Fruit fly (Drosophila melanogaster) whole organism, embryonic: ENCODE measurements around the gene orion.
A peak's percentile ranks its signal among the peaks of the same experiment; 100 is the strongest.

Experiments used
- Atf-2 ChIP-seq: fragments of 200-800 bp; sonication (Bioruptor generic); optimal IDR thresholded peaks from 2 replicates; lab custom pipeline; 2016; ENCODE audit warnings: missing biosample characterization, missing genetic modification characterization
- CG10979 ChIP-seq: fragments of 200-800 bp; sonication (Bioruptor generic); optimal IDR thresholded peaks from 2 replicates; lab custom pipeline; 2018; ENCODE audit warnings: missing biosample characterization, mild to moderate bottlenecking, missing genetic modification characterization, moderate library complexity
- CG13894 ChIP-seq: fragments of 200-800 bp; sonication (Bioruptor generic); optimal IDR thresholded peaks from 3 replicates; lab custom pipeline; 2018; ENCODE audit warnings: missing biosample characterization, mild to moderate bottlenecking, missing genetic modification characterization, moderate library complexity
- CG14667 ChIP-seq: fragments of 200-800 bp; sonication (Bioruptor generic); IDR thresholded peaks from 2 replicates; pipeline ENCODE4 v1.3.6; 2022; ENCODE audit warnings: missing biosample characterization, missing genetic modification characterization
- CG14965 ChIP-seq: fragments of 200-800 bp; sonication (Bioruptor generic); optimal IDR thresholded peaks from 2 replicates; lab custom pipeline; 2016; ENCODE audit warnings: missing biosample characterization, missing genetic modification characterization, borderline replicate concordance
- CG1647 ChIP-seq: fragments of 200-800 bp; sonication (Bioruptor generic); optimal IDR thresholded peaks from 3 replicates; lab custom pipeline; 2016; ENCODE audit warnings: missing biosample characterization, missing genetic modification characterization
- CG17829 ChIP-seq: fragments of 200-800 bp; optimal IDR thresholded peaks from 2 replicates; lab custom pipeline; 2019; ENCODE audit warnings: missing biosample characterization, mild to moderate bottlenecking, missing genetic modification characterization, moderate library complexity
- CG1792 ChIP-seq: fragments of 200-800 bp; sonication (Bioruptor generic); optimal IDR thresholded peaks from 2 replicates; lab custom pipeline; 2016; ENCODE audit warnings: missing biosample characterization, missing genetic modification characterization
- CG3995 ChIP-seq: fragments of 200-800 bp; sonication (Bioruptor generic); optimal IDR thresholded peaks from 3 replicates; lab custom pipeline; 2016; ENCODE audit warnings: missing biosample characterization, missing genetic modification characterization
- CG4424 ChIP-seq: fragments of 200-800 bp; sonication (Bioruptor generic); optimal IDR thresholded peaks from 3 replicates; lab custom pipeline; 2016; ENCODE audit warnings: missing biosample characterization, missing genetic modification characterization
- CG4854 ChIP-seq: fragments of 200-800 bp; sonication (Bioruptor generic); optimal IDR thresholded peaks from 2 replicates; lab custom pipeline; 2016; ENCODE audit warnings: missing biosample characterization, missing genetic modification characterization, inconsistent platforms
- CG5180 ChIP-seq: fragments of 200-800 bp; sonication (Bioruptor generic); optimal IDR thresholded peaks from 3 replicates; lab custom pipeline; 2017; ENCODE audit warnings: missing biosample characterization, missing genetic modification characterization, mild to moderate bottlenecking, moderate library complexity, missing genetic modification reagents
- CG6854 ChIP-seq: fragments of 200-800 bp; sonication (Bioruptor generic); optimal IDR thresholded peaks from 3 replicates; lab custom pipeline; 2017; ENCODE audit warnings: missing biosample characterization, mild to moderate bottlenecking, missing genetic modification characterization
- CG7963 ChIP-seq: fragments of 200-800 bp; sonication (Bioruptor generic); IDR thresholded peaks from 3 replicates; pipeline ENCODE4 v1.3.6; 2022; ENCODE audit warnings: missing biosample characterization, missing genetic modification characterization; ENCODE audit not compliant: partially characterized antibody
- CG8388 ChIP-seq: fragments of 200-800 bp; sonication (Bioruptor generic); optimal IDR thresholded peaks from 2 replicates; lab custom pipeline; 2019; ENCODE audit warnings: missing biosample characterization, mild to moderate bottlenecking, missing genetic modification characterization, moderate library complexity
- CG8924 ChIP-seq: fragments of 200-800 bp; optimal IDR thresholded peaks from 3 replicates; lab custom pipeline; 2019; ENCODE audit warnings: missing biosample characterization, mild to moderate bottlenecking, missing genetic modification characterization, moderate library complexity
- CG9932 ChIP-seq: fragments of 200-800 bp; sonication (Bioruptor generic); IDR thresholded peaks from 2 replicates; pipeline ENCODE4 v1.3.6; 2022; ENCODE audit warnings: missing biosample characterization, missing genetic modification characterization
- Chrac-16 ChIP-seq: fragments of 200-800 bp; sonication (Bioruptor generic); optimal IDR thresholded peaks from 3 replicates; lab custom pipeline; 2016; ENCODE audit warnings: missing biosample characterization, missing genetic modification characterization
- CrebB ChIP-seq: fragments of 200-800 bp; sonication (Bioruptor generic); optimal IDR thresholded peaks from 3 replicates; lab custom pipeline; 2018; ENCODE audit warnings: missing biosample characterization, mild to moderate bottlenecking, missing genetic modification characterization
- Dbx ChIP-seq: fragments of 200-800 bp; sonication (Bioruptor generic); IDR thresholded peaks from 3 replicates; pipeline ENCODE4 v1.3.6; 2022; ENCODE audit warnings: missing biosample characterization, missing genetic modification characterization
- Fer3 ChIP-seq: fragments of 200-800 bp; sonication (Bioruptor generic); optimal IDR thresholded peaks from 2 replicates; lab custom pipeline; 2018; ENCODE audit warnings: missing biosample characterization, mild to moderate bottlenecking, missing genetic modification characterization, moderate library complexity
- Gug ChIP-seq: fragments of 200-800 bp; sonication (Bioruptor generic); IDR thresholded peaks from 4 replicates; pipeline ENCODE4 v1.3.6; 2022; ENCODE audit warnings: missing biosample characterization, missing genetic modification characterization
- MESR4 ChIP-seq: fragments of 200-800 bp; sonication (Bioruptor generic); optimal IDR thresholded peaks from 2 replicates; lab custom pipeline; 2018; ENCODE audit warnings: missing biosample characterization, mild to moderate bottlenecking, missing genetic modification characterization, moderate library complexity
- NC2α ChIP-seq: fragments of 200-800 bp; sonication (Bioruptor generic); optimal IDR thresholded peaks from 2 replicates; lab custom pipeline; 2016; ENCODE audit warnings: missing biosample characterization, missing genetic modification characterization
- NK7.1 ChIP-seq: fragments of 200-800 bp; sonication (Bioruptor generic); optimal IDR thresholded peaks from 3 replicates; lab custom pipeline; 2016; ENCODE audit warnings: missing biosample characterization, missing genetic modification characterization
- NfI ChIP-seq: fragments of 200-800 bp; sonication (Bioruptor generic); optimal IDR thresholded peaks from 3 replicates; lab custom pipeline; 2018; ENCODE audit warnings: missing biosample characterization, mild to moderate bottlenecking, missing genetic modification characterization, moderate library complexity
- Ptx1 ChIP-seq: fragments of 200-800 bp; sonication (Bioruptor generic); IDR thresholded peaks from 2 replicates; pipeline ENCODE4 v1.3.6; 2022; ENCODE audit warnings: missing biosample characterization, missing genetic modification characterization
- Trl ChIP-seq, 3 experiments: fragments of >200 bp in 2 of 3; fragments of 200-800 bp in 1 of 3; sonication (Bioruptor generic) in 1 of 3; optimal IDR thresholded peaks; 2 replicates in 1 of 3; 3 replicates in 2 of 3; lab custom pipeline; 2016 to 2017; ENCODE audit warnings: missing biosample characterization in 1 of 3, missing genetic modification characterization in 1 of 3
- Vsx1 ChIP-seq: fragments of 200-800 bp; sonication (Bioruptor generic); optimal IDR thresholded peaks from 2 replicates; lab custom pipeline; 2017; ENCODE audit warnings: missing biosample characterization, mild to moderate bottlenecking, missing genetic modification characterization, missing genetic modification reagents
- abd-A ChIP-seq: fragments of 200-800 bp; sonication (Bioruptor generic); optimal IDR thresholded peaks from 3 replicates; lab custom pipeline; 2019; ENCODE audit warnings: missing biosample characterization, mild to moderate bottlenecking, missing genetic modification characterization, moderate library complexity
- aop ChIP-seq: fragments of 200-800 bp; sonication (Bioruptor generic); IDR thresholded peaks from 2 replicates; pipeline ENCODE4 v1.3.6; 2022; ENCODE audit warnings: missing biosample characterization, missing genetic modification characterization
- bbx ChIP-seq: fragments of 200-800 bp; sonication (Bioruptor generic); IDR thresholded peaks from 2 replicates; pipeline ENCODE4 v1.3.6; 2022; ENCODE audit warnings: missing biosample characterization, missing genetic modification characterization; ENCODE audit not compliant: partially characterized antibody
- br ChIP-seq: fragments of >200 bp; optimal IDR thresholded peaks from 2 replicates; lab custom pipeline; 2017
- cato ChIP-seq: fragments of 200-800 bp; sonication (Bioruptor generic); optimal IDR thresholded peaks from 2 replicates; lab custom pipeline; 2016; ENCODE audit warnings: missing biosample characterization, missing genetic modification characterization, borderline replicate concordance
- danr ChIP-seq: fragments of 200-800 bp; sonication (Bioruptor generic); IDR thresholded peaks from 2 replicates; pipeline ENCODE4 v1.3.6; 2022; ENCODE audit warnings: missing biosample characterization, missing genetic modification characterization
- disco-r ChIP-seq: fragments of 200-800 bp; sonication (Bioruptor generic); optimal IDR thresholded peaks from 2 replicates; lab custom pipeline; 2016; ENCODE audit warnings: missing biosample characterization, missing genetic modification characterization
- dm ChIP-seq: fragments of 200-800 bp; sonication (Bioruptor generic); optimal IDR thresholded peaks from 3 replicates; lab custom pipeline; 2016; ENCODE audit warnings: missing biosample characterization, missing genetic modification characterization
- fd3F ChIP-seq: fragments of 200-800 bp; sonication (Bioruptor generic); optimal IDR thresholded peaks from 2 replicates; lab custom pipeline; 2018; ENCODE audit warnings: missing biosample characterization, mild to moderate bottlenecking, missing genetic modification characterization, moderate library complexity
- ftz-f1 ChIP-seq: fragments of 200-800 bp; sonication (Bioruptor generic); optimal IDR thresholded peaks from 2 replicates; lab custom pipeline; 2016; ENCODE audit warnings: missing biosample characterization, missing genetic modification characterization
- grn ChIP-seq: fragments of 200-800 bp; sonication (Bioruptor generic); optimal IDR thresholded peaks from 3 replicates; lab custom pipeline; 2017; ENCODE audit warnings: missing biosample characterization, missing genetic modification characterization
- her ChIP-seq: fragments of 200-800 bp; sonication (Bioruptor generic); optimal IDR thresholded peaks from 2 replicates; lab custom pipeline; 2016; ENCODE audit warnings: missing biosample characterization, missing genetic modification characterization
- jing ChIP-seq: fragments of 200-800 bp; sonication (Bioruptor generic); optimal IDR thresholded peaks from 2 replicates; lab custom pipeline; 2018; ENCODE audit warnings: missing biosample characterization, mild to moderate bottlenecking, missing genetic modification characterization
- peb ChIP-seq: fragments of 200-800 bp; sonication (Bioruptor generic); IDR thresholded peaks from 2 replicates; pipeline ENCODE4 v1.3.6; 2022; ENCODE audit warnings: missing biosample characterization, missing genetic modification characterization
- seq ChIP-seq: fragments of 200-800 bp; sonication (Bioruptor generic); IDR thresholded peaks from 2 replicates; pipeline ENCODE4 v1.3.6; 2022; ENCODE audit warnings: missing biosample characterization, missing genetic modification characterization
- tgo ChIP-seq: fragments of 200-800 bp; sonication (Bioruptor generic); IDR thresholded peaks from 3 replicates; pipeline ENCODE4 v1.3.6; 2022; ENCODE audit warnings: missing biosample characterization, missing genetic modification characterization
- tio ChIP-seq: fragments of 200-800 bp; sonication (Bioruptor generic); optimal IDR thresholded peaks from 2 replicates; lab custom pipeline; 2017; ENCODE audit warnings: missing biosample characterization, missing genetic modification characterization, inconsistent platforms
- toy ChIP-seq: fragments of 200-800 bp; sonication (Bioruptor generic); IDR thresholded peaks from 2 replicates; pipeline ENCODE4 v1.3.6; 2022; ENCODE audit warnings: missing biosample characterization, missing genetic modification characterization
- vnd ChIP-seq: fragments of 200-800 bp; sonication (Bioruptor generic); IDR thresholded peaks from 3 replicates; pipeline ENCODE4 v1.3.6; 2022; ENCODE audit warnings: missing biosample characterization, missing genetic modification characterization; ENCODE audit not compliant: partially characterized antibody
- wek ChIP-seq: fragments of 200-800 bp; sonication (Bioruptor generic); optimal IDR thresholded peaks from 3 replicates; lab custom pipeline; 2018; ENCODE audit warnings: missing biosample characterization, mild to moderate bottlenecking, missing genetic modification characterization, moderate library complexity

The orion gene

DNA sequence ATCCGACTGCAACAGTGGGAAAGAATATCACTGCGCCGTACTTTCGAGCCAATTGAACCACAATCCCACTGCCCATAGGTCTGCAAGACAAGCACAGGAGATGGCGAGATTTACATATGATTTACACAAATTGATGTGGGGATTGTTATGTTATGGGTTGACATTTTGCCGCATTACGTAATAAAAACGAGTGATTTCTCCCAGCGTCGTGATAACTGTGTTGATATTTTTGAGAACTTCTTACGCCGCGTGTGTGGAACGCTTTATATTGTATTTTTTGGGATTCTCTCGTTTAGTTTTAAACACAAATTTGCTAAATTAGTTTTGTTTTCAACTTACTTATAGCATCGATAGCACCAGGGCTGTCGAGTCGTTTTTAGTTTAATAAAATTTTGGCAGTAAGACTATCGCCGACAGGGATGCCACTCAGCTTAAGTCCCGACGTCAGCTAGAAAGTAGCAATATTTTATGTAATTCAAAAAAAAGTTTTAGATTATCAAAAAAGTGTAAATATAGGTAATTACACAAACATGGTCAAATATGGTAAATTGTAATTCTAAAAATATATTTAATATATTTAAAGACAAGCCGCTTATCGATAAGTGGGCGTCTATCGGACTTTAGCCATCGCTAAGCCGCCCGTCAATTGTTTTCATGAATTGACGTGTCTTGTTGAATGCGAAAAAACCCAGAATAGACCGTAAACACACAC is 53.1 kb downstream of the orion start, which contains the start of the genes CG45089, ND-MNLL and p115 (continued):
- no peak for TF ChIP-seq peb (GFP tag; lab: Robert Waterston, UW)
- no peak for TF ChIP-seq aop (GFP tag; lab: Robert Waterston, UW)
- no peak for TF ChIP-seq abd-A (tag; lab: Kevin White, UChicago)
- TF ChIP-seq CG5180 (GFP tag; lab: Kevin White, UChicago), result no peak
- peak; percentile 19 for TF ChIP-seq tio
- TF ChIP-seq cato (GFP tag; lab: Kevin White, UChicago), result peak; percentile 26
- no peak for TF ChIP-seq wek (GFP tag; lab: Kevin White, UChicago)
- peak; percentile 53; the same call in 2 of the 3 replicates for TF ChIP-seq tgo (GFP tag; lab: Robert Waterston, UW)
- no peak for TF ChIP-seq CG4854 (GFP tag; lab: Kevin White, UChicago)
- no peak for TF ChIP-seq br (lab: Kevin White, UChicago)
- no peak for TF ChIP-seq disco-r (GFP tag; lab: Kevin White, UChicago)
- TF ChIP-seq CG8388 (GFP tag; lab: Kevin White, UChicago), result peak; percentile 52
- no peak for TF ChIP-seq Trl (optimal IDR thresholded peaks at IDR 0.05; lab: Kevin White, UChicago)
- TF ChIP-seq Trl (GFP tag; optimal IDR thresholded peaks at IDR 0.05; lab: Kevin White, UChicago), result peak; percentile 20
- TF ChIP-seq fd3F, result peak; percentile 34
- TF ChIP-seq NfI (GFP tag; lab: Kevin White, UChicago), result peak; percentile 43
- TF ChIP-seq CG17829 (tag; lab: Kevin White, UChicago), result peak; percentile 77
- no peak for TF ChIP-seq toy (GFP tag; lab: Robert Waterston, UW)
- peak; percentile 53 for TF ChIP-seq MESR4
- TF ChIP-seq Chrac-16 (GFP tag; lab: Kevin White, UChicago), result peak; percentile 68
- no peak for TF ChIP-seq grn (GFP tag; lab: Kevin White, UChicago)
- TF ChIP-seq CG14667 (GFP tag; lab: Robert Waterston, UW), result peak; percentile 25; the same call in 1 of the 2 replicates
- no peak for TF ChIP-seq jing (GFP tag; lab: Kevin White, UChicago)
- no peak for TF ChIP-seq bbx
- TF ChIP-seq CG3995 (GFP tag; lab: Kevin White, UChicago), result peak; percentile 86
- TF ChIP-seq seq, result peak; percentile 31; the same call in 1 of the 2 replicates
- TF ChIP-seq CG9932, result peak; percentile 84
- TF ChIP-seq CG1792 (GFP tag; lab: Kevin White, UChicago), result no peak
- no peak for TF ChIP-seq her (GFP tag; lab: Kevin White, UChicago)
- 0 out of 3 replicates have a peak, but pooled peaks have one; percentile 14 for TF ChIP-seq CG7963
- no peak for TF ChIP-seq CG6854 (GFP tag; lab: Kevin White, UChicago)
- no peak for TF ChIP-seq CG14965
- TF ChIP-seq Fer3, result peak; percentile 47
- no peak for TF ChIP-seq Atf-2
- TF ChIP-seq danr (GFP tag; lab: Robert Waterston, UW), result no peak
- no peak for TF ChIP-seq vnd (GFP tag; lab: Robert Waterston, UW)
- peak; percentile 72 for TF ChIP-seq CG13894 (tag; lab: Kevin White, UChicago)
- peak; percentile 56; the same call in 1 of the 4 replicates for TF ChIP-seq Gug (GFP tag; lab: Robert Waterston, UW)
- peak; percentile 68 for TF ChIP-seq CG8924 (tag; lab: Kevin White, UChicago)
- TF ChIP-seq Ptx1, result peak; percentile 68
- peak; percentile 14 for TF ChIP-seq dm (GFP tag; lab: Kevin White, UChicago)
- TF ChIP-seq Vsx1 (GFP tag; lab: Kevin White, UChicago), result no peak
- TF ChIP-seq CG10979 (tag; lab: Kevin White, UChicago), result peak; percentile 50
- peak; percentile 74; the same call in 2 of the 3 replicates for TF ChIP-seq Dbx (GFP tag; lab: Robert Waterston, UW)
- TF ChIP-seq NK7.1 (GFP tag; lab: Kevin White, UChicago), result no peak
- TF ChIP-seq CG4424 (GFP tag; lab: Kevin White, UChicago), result peak; percentile 62
- no peak for TF ChIP-seq NC2α (GFP tag; lab: Kevin White, UChicago)
- TF ChIP-seq ftz-f1 (GFP tag; lab: Kevin White, UChicago), result no peak
- no peak for TF ChIP-seq CG1647
- no peak for TF ChIP-seq CrebB (tag; lab: Kevin White, UChicago)
